Worm (Caenorhabditis elegans): ENCODE data around the gene bath-44.

bath-44 gene

ce11 chrII:7394690-7395054 is at the start of gene bath-44:
Gene bath-44, plus strand, starts transcription at chrII:7394955.
- no peak for TF ChIP-seq aly-2 (tag; optimal IDR thresholded peaks at IDR 0.05)
- TF ChIP-seq daf-12 (tag; optimal IDR thresholded peaks at IDR 0.05): no peak
- no peak for TF ChIP-seq nhr-12 (tag; optimal IDR thresholded peaks at IDR 0.05)
- no peak for TF ChIP-seq nhr-43 (tag; optimal IDR thresholded peaks at IDR 0.05; ENCODE audit: poor library complexity, severe bottlenecking)
- TF ChIP-seq nhr-77 (tag; optimal IDR thresholded peaks at IDR 0.05): no peak
- peak; percentile 42 for TF ChIP-seq ama-1 (optimal IDR thresholded peaks at IDR 0.05)

ce11 chrII:7345858-7346257 is 48.9 kb upstream of the bath-44 start:
- peak; percentile 84 for TF ChIP-seq ama-1 (optimal IDR thresholded peaks at IDR 0.05)
- no peak for TF ChIP-seq ztf-4 (tag; optimal IDR thresholded peaks at IDR 0.05)

ce11 chrII:7348063-7348462 is 46.7 kb upstream of the bath-44 start:
- TF ChIP-seq elt-3 (tag; optimal IDR thresholded peaks at IDR 0.05): no peak
- TF ChIP-seq egl-5 (tag; optimal IDR thresholded peaks at IDR 0.05): no peak
- TF ChIP-seq mdl-1 (tag; optimal IDR thresholded peaks at IDR 0.05): no peak
- no peak for TF ChIP-seq ceh-82 (tag; optimal IDR thresholded peaks at IDR 0.05)
- TF ChIP-seq nhr-237 (tag; optimal IDR thresholded peaks at IDR 0.05): no peak
- no peak for TF ChIP-seq unc-62 (GFP tag; optimal IDR thresholded peaks at IDR 0.05)
- TF ChIP-seq nfya-1 (tag; optimal IDR thresholded peaks at IDR 0.05; ENCODE audit: insufficient read depth): no peak
- TF ChIP-seq nhr-28 (tag; optimal IDR thresholded peaks at IDR 0.05): no peak
- no peak for TF ChIP-seq lin-15B (tag; optimal IDR thresholded peaks at IDR 0.05)

ce11 chrII:7352507-7352906 is 42.2 kb upstream of the bath-44 start, which contains the start of gene hsp-4:
Gene hsp-4, minus strand, starts transcription at chrII:7352645.
- TF ChIP-seq ceh-82 (tag; optimal IDR thresholded peaks at IDR 0.05) (no peak), nhr-25 (tag; optimal IDR thresholded peaks at IDR 0.05) (peak; percentile 67), egl-5 (tag; optimal IDR thresholded peaks at IDR 0.05) (no peak), elt-2 (tag; optimal IDR thresholded peaks at IDR 0.05) (peak; percentile 43), nhr-237 (tag; optimal IDR thresholded peaks at IDR 0.05) (no peak), lsy-12 (tag; optimal IDR thresholded peaks at IDR 0.05) (no peak), ZK546.5 (tag; optimal IDR thresholded peaks at IDR 0.05) (no peak), ceh-28 (tag; optimal IDR thresholded peaks at IDR 0.05) (peak; percentile 2), nhr-23 (tag; optimal IDR thresholded peaks at IDR 0.05) (peak; percentile 63), elt-3 (tag; optimal IDR thresholded peaks at IDR 0.05) (no peak), nfya-1 (tag; optimal IDR thresholded peaks at IDR 0.05; ENCODE audit: insufficient read depth) (peak; percentile 46)

ce11 chrII:7353027-7353426 is 41.7 kb upstream of the bath-44 start:
- TF ChIP-seq nhr-67 (tag; optimal IDR thresholded peaks at IDR 0.05): no peak
- TF ChIP-seq nhr-12 (tag; optimal IDR thresholded peaks at IDR 0.05): no peak
- no peak for TF ChIP-seq tbx-2 (tag; optimal IDR thresholded peaks at IDR 0.05)
- no peak for TF ChIP-seq ceh-82 (tag; optimal IDR thresholded peaks at IDR 0.05)
- TF ChIP-seq ceh-9 (tag; optimal IDR thresholded peaks at IDR 0.05): no peak
- no peak for TF ChIP-seq ztf-11 (tag; optimal IDR thresholded peaks at IDR 0.05)
- TF ChIP-seq snpc-4 (tag; optimal IDR thresholded peaks at IDR 0.05): no peak
- TF ChIP-seq sea-2 (GFP tag; optimal IDR thresholded peaks at IDR 0.05): no peak
- no peak for TF ChIP-seq fos-1 (tag; optimal IDR thresholded peaks at IDR 0.05)
- TF ChIP-seq nhr-76 (tag; optimal IDR thresholded peaks at IDR 0.05): no peak

- TF ChIP-seq nhr-67 (tag; optimal IDR thresholded peaks at IDR 0.05) (no peak), ceh-28 (tag; optimal IDR thresholded peaks at IDR 0.05) (no peak), nhr-76 (tag; optimal IDR thresholded peaks at IDR 0.05) (no peak), egl-5 (tag; optimal IDR thresholded peaks at IDR 0.05) (no peak), elt-2 (tag; optimal IDR thresholded peaks at IDR 0.05) (peak; percentile 11), mdl-1 (tag; optimal IDR thresholded peaks at IDR 0.05) (no peak), hmg-11 (tag; optimal IDR thresholded peaks at IDR 0.05) (no peak)
Observed at ce11 chrII:7356326-7356725, 38.4 kb upstream of the bath-44 start, which contains the start of gene haf-2. Gene haf-2, minus strand, starts transcription at chrII:7356426.

ce11 chrII:7356773-7357172 is 38.0 kb upstream of the bath-44 start:
- TF ChIP-seq pha-4 (tag; optimal IDR thresholded peaks at IDR 0.05) (peak; percentile 48), lin-15B (tag; optimal IDR thresholded peaks at IDR 0.05) (peak; percentile 30), nhr-23 (tag; optimal IDR thresholded peaks at IDR 0.05) (peak; percentile 20), tbx-2 (tag; optimal IDR thresholded peaks at IDR 0.05) (no peak), nhr-25 (tag; optimal IDR thresholded peaks at IDR 0.05) (no peak), nhr-67 (tag; optimal IDR thresholded peaks at IDR 0.05) (no peak), nfya-1 (tag; optimal IDR thresholded peaks at IDR 0.05; ENCODE audit: insufficient read depth) (peak; percentile 38), R02D3.7 (tag; optimal IDR thresholded peaks at IDR 0.05) (peak; percentile 85), ztf-11 (tag; optimal IDR thresholded peaks at IDR 0.05) (no peak), hmg-11 (tag; optimal IDR thresholded peaks at IDR 0.05) (peak; percentile 6), ZK546.5 (tag; optimal IDR thresholded peaks at IDR 0.05) (no peak), lsy-12 (tag; optimal IDR thresholded peaks at IDR 0.05) (no peak), ztf-4 (tag; optimal IDR thresholded peaks at IDR 0.05) (no peak), nhr-76 (tag; optimal IDR thresholded peaks at IDR 0.05) (no peak)
